Worm (Caenorhabditis elegans) whole organism, young adult: ENCODE data around the gene ccar-1.

Experiments used
- F39B2.1 ChIP-seq: fragments of 200-800 bp; sonication (Bioruptor generic); IDR thresholded peaks from 2 replicates; pipeline ENCODE4 v1.3.6; 2022; ENCODE audit warnings: missing genetic modification reagents, missing genetic modification characterization, missing compliant biosample characterization
- athp-1 ChIP-seq: sonication (generic microtip); optimal IDR thresholded peaks from 2 replicates; lab custom pipeline; 2017; ENCODE audit warnings: mild to moderate bottlenecking, missing genetic modification characterization, missing compliant biosample characterization
- ceh-79 ChIP-seq: sonication (generic microtip); optimal IDR thresholded peaks from 2 replicates; lab custom pipeline; 2017; ENCODE audit warnings: mild to moderate bottlenecking, missing genetic modification characterization, missing compliant biosample characterization
- lin-35 ChIP-seq, 3 experiments: fragments of 150-350 bp in 2 of 3; sonication (generic microtip) in 1 of 3; optimal IDR thresholded peaks; 2 replicates each; lab custom pipeline; 2014 to 2018; ENCODE audit warnings: missing biosample characterization in 3 of 3, missing genetic modification characterization in 3 of 3, missing genetic modification reagents in 3 of 3
- mcd-1 ChIP-seq: fragments of 200-800 bp; sonication (Bioruptor generic); IDR thresholded peaks from 2 replicates; pipeline ENCODE4 v1.3.6; 2022; ENCODE audit warnings: missing genetic modification reagents, missing genetic modification characterization, missing compliant biosample characterization
- nfya-1 ChIP-seq: sonication (generic microtip); optimal IDR thresholded peaks from 2 replicates; lab custom pipeline; 2017; ENCODE audit warnings: antibody characterized with exemption, missing compliant biosample characterization, missing genetic modification characterization, borderline replicate concordance; ENCODE audit not compliant: insufficient read depth
- nfyb-1 ChIP-seq: fragments of 200-800 bp; sonication (Bioruptor generic); IDR thresholded peaks from 2 replicates; pipeline ENCODE4 v1.3.6; 2022; ENCODE audit warnings: missing genetic modification reagents, missing genetic modification characterization, missing compliant biosample characterization
- nhr-120 ChIP-seq: fragments of 200-800 bp; sonication (Bioruptor generic); IDR thresholded peaks from 2 replicates; pipeline ENCODE4 v1.3.6; 2022; ENCODE audit warnings: missing genetic modification characterization, missing compliant biosample characterization
- pha-4 ChIP-seq: fragments of 150-350 bp; sonication (generic microtip); optimal IDR thresholded peaks from 2 replicates; lab custom pipeline; 2014; ENCODE audit warnings: missing biosample characterization, missing genetic modification reagents, missing genetic modification characterization
- repo-1 ChIP-seq: sonication (generic microtip); optimal IDR thresholded peaks from 2 replicates; lab custom pipeline; 2017; ENCODE audit warnings: mild to moderate bottlenecking, missing genetic modification characterization, missing compliant biosample characterization
- unc-62 ChIP-seq: fragments of 150-350 bp; optimal IDR thresholded peaks from 2 replicates; lab custom pipeline; 2014; ENCODE audit warnings: missing biosample characterization, missing genetic modification reagents, missing genetic modification characterization
- ztf-25 ChIP-seq: fragments of 200-800 bp; sonication (Bioruptor generic); IDR thresholded peaks from 2 replicates; pipeline ENCODE4 v1.3.6; 2022; ENCODE audit warnings: missing genetic modification reagents, missing genetic modification characterization, missing compliant biosample characterization

ce11 chrIV:14043680-14044079 is 27.7 kb upstream of the ccar-1 start, which contains the start of gene Y37A1B.7:
- TF ChIP-seq mcd-1 (GFP tag; lab: Robert Waterston, UW), result no peak
- no peak for TF ChIP-seq athp-1
- no peak for TF ChIP-seq F39B2.1
- no peak for TF ChIP-seq pha-4
- no peak for TF ChIP-seq lin-35 (GFP tag; optimal IDR thresholded peaks at IDR 0.05; lab: Kevin White, UChicago)
- no peak for TF ChIP-seq repo-1
- TF ChIP-seq unc-62, result no peak
- no peak for TF ChIP-seq nhr-120 (GFP tag; lab: Robert Waterston, UW)
- no peak for TF ChIP-seq ceh-79 (tag; lab: Kevin White, UChicago)
- no peak for TF ChIP-seq nfya-1 (tag; lab: Kevin White, UChicago)
- TF ChIP-seq ztf-25 (GFP tag; lab: Robert Waterston, UW), result no peak
- TF ChIP-seq nfyb-1 (GFP tag; lab: Robert Waterston, UW), result no peak
